Worm (Caenorhabditis elegans) whole organism, L2 larva: ENCODE results near the gene xpf-1.
A peak's percentile ranks its signal among the peaks of the same experiment; 100 is the strongest.

Experiments
- C34F6.9 ChIP-seq: fragments of 150-350 bp; optimal IDR thresholded peaks from 2 replicates; lab custom pipeline; 2014; ENCODE audit warnings: missing biosample characterization, missing genetic modification characterization
- F13H6.1 ChIP-seq: sonication (generic microtip); optimal IDR thresholded peaks from 2 replicates; lab custom pipeline; 2016; ENCODE audit warnings: missing genetic modification characterization, missing compliant biosample characterization
- R02D3.7 ChIP-seq: fragments of 150-350 bp; optimal IDR thresholded peaks from 2 replicates; lab custom pipeline; 2014; ENCODE audit warnings: missing biosample characterization, missing genetic modification characterization
- Y55F3AM.14 ChIP-seq: fragments of 200-800 bp; sonication (Bioruptor generic); optimal IDR thresholded peaks from 2 replicates; lab custom pipeline; 2018; ENCODE audit warnings: mild to moderate bottlenecking, missing genetic modification characterization, missing compliant biosample characterization
- ZK546.5 ChIP-seq: sonication (generic microtip); optimal IDR thresholded peaks from 2 replicates; lab custom pipeline; 2017; ENCODE audit warnings: missing biosample characterization, missing genetic modification characterization
- alr-1 ChIP-seq: fragments of 150-350 bp; optimal IDR thresholded peaks from 2 replicates; lab custom pipeline; 2014; ENCODE audit warnings: missing biosample characterization, missing genetic modification characterization
- aly-2 ChIP-seq: fragments of 150-350 bp; optimal IDR thresholded peaks from 2 replicates; lab custom pipeline; 2014; ENCODE audit warnings: missing biosample characterization, missing genetic modification characterization
- ama-1 ChIP-seq: fragments of 150-350 bp; optimal IDR thresholded peaks from 2 replicates; lab custom pipeline; 2018; ENCODE audit warnings: inconsistent platforms
- blmp-1 ChIP-seq: sonication (generic microtip); optimal IDR thresholded peaks from 2 replicates; lab custom pipeline; 2017; ENCODE audit warnings: missing genetic modification characterization, mild to moderate bottlenecking, missing compliant biosample characterization, antibody characterized with exemption, moderate library complexity; ENCODE audit not compliant: insufficient read depth
- ceh-16 ChIP-seq: fragments of 150-350 bp; optimal IDR thresholded peaks from 2 replicates; lab custom pipeline; 2014; ENCODE audit warnings: missing biosample characterization, missing genetic modification characterization
- ceh-82 ChIP-seq: fragments of 150-350 bp; optimal IDR thresholded peaks from 2 replicates; lab custom pipeline; 2014; ENCODE audit warnings: missing biosample characterization, missing genetic modification characterization
- crh-2 ChIP-seq: sonication (generic microtip); optimal IDR thresholded peaks from 2 replicates; lab custom pipeline; 2017; ENCODE audit warnings: missing biosample characterization, missing genetic modification characterization
- egl-27 ChIP-seq: sonication (generic microtip); optimal IDR thresholded peaks from 3 replicates; lab custom pipeline; 2017; ENCODE audit warnings: missing biosample characterization, missing genetic modification reagents, missing genetic modification characterization
- elt-1 ChIP-seq: fragments of 150-350 bp; optimal IDR thresholded peaks from 2 replicates; lab custom pipeline; 2014; ENCODE audit warnings: missing biosample characterization, missing genetic modification characterization
- fos-1 ChIP-seq: fragments of 150-350 bp; optimal IDR thresholded peaks from 2 replicates; lab custom pipeline; 2014; ENCODE audit warnings: missing biosample characterization, missing genetic modification characterization
- gmeb-1 ChIP-seq: fragments of 150-350 bp; optimal IDR thresholded peaks from 2 replicates; lab custom pipeline; 2014; ENCODE audit warnings: missing biosample characterization, missing genetic modification characterization
- lin-11 ChIP-seq: fragments of 150-350 bp; sonication (generic microtip); optimal IDR thresholded peaks from 2 replicates; lab custom pipeline; 2014; ENCODE audit warnings: missing biosample characterization, missing genetic modification characterization, inconsistent platforms, mixed read lengths
- lin-13 ChIP-seq: fragments of 150-350 bp; optimal IDR thresholded peaks from 2 replicates; lab custom pipeline; 2014; ENCODE audit warnings: missing biosample characterization, missing genetic modification reagents, missing genetic modification characterization
- lin-39 ChIP-seq: fragments of 150-350 bp; optimal IDR thresholded peaks from 2 replicates; lab custom pipeline; 2014; ENCODE audit warnings: missing biosample characterization, missing genetic modification reagents, missing genetic modification characterization
- lsy-2 ChIP-seq, 2 experiments: fragments of 150-350 bp in 1 of 2; sonication (generic microtip) in 1 of 2; optimal IDR thresholded peaks; 2 replicates each; lab custom pipeline; 2014 to 2017; ENCODE audit warnings: missing biosample characterization in 2 of 2, missing genetic modification characterization in 2 of 2
- mab-5 ChIP-seq: fragments of 150-350 bp; optimal IDR thresholded peaks from 2 replicates; lab custom pipeline; 2014; ENCODE audit warnings: missing biosample characterization, missing genetic modification characterization
- mbf-1 ChIP-seq: sonication (generic microtip); optimal IDR thresholded peaks from 2 replicates; lab custom pipeline; 2017; ENCODE audit warnings: missing biosample characterization, missing genetic modification characterization
- mdl-1 ChIP-seq, 2 experiments: fragments of 150-350 bp in 1 of 2; sonication (generic microtip) in 1 of 2; optimal IDR thresholded peaks; 2 replicates each; lab custom pipeline; 2017; ENCODE audit warnings: missing biosample characterization in 2 of 2, missing genetic modification characterization in 2 of 2
- nhr-10 ChIP-seq: sonication (generic microtip); optimal IDR thresholded peaks from 2 replicates; lab custom pipeline; 2017; ENCODE audit warnings: missing biosample characterization, missing genetic modification characterization
- nhr-11 ChIP-seq: fragments of 150-350 bp; optimal IDR thresholded peaks from 2 replicates; lab custom pipeline; 2014; ENCODE audit warnings: missing biosample characterization, missing genetic modification characterization
- nhr-12 ChIP-seq: fragments of 150-350 bp; optimal IDR thresholded peaks from 2 replicates; lab custom pipeline; 2014; ENCODE audit warnings: missing biosample characterization, missing genetic modification characterization
- nhr-129 ChIP-seq: fragments of 150-350 bp; optimal IDR thresholded peaks from 2 replicates; lab custom pipeline; 2014; ENCODE audit warnings: missing biosample characterization, missing genetic modification characterization
- nhr-21 ChIP-seq: fragments of 150-350 bp; optimal IDR thresholded peaks from 2 replicates; lab custom pipeline; 2014; ENCODE audit warnings: missing biosample characterization, missing genetic modification characterization
- nhr-23 ChIP-seq: fragments of 150-350 bp; optimal IDR thresholded peaks from 2 replicates; lab custom pipeline; 2014; ENCODE audit warnings: missing biosample characterization, missing genetic modification reagents, missing genetic modification characterization
- nhr-237 ChIP-seq: fragments of 150-350 bp; optimal IDR thresholded peaks from 2 replicates; lab custom pipeline; 2014; ENCODE audit warnings: missing biosample characterization, missing genetic modification characterization
- nhr-25 ChIP-seq: fragments of 150-350 bp; sonication (generic microtip); optimal IDR thresholded peaks from 3 replicates; lab custom pipeline; 2014; ENCODE audit warnings: missing biosample characterization, missing genetic modification characterization
- nhr-6 ChIP-seq: fragments of 150-350 bp; optimal IDR thresholded peaks from 2 replicates; lab custom pipeline; 2014; ENCODE audit warnings: missing biosample characterization, missing genetic modification characterization
- nhr-77 ChIP-seq: fragments of 150-350 bp; optimal IDR thresholded peaks from 2 replicates; lab custom pipeline; 2014; ENCODE audit warnings: missing biosample characterization, missing genetic modification characterization
- sem-4 ChIP-seq: fragments of 150-350 bp; optimal IDR thresholded peaks from 2 replicates; lab custom pipeline; 2014; ENCODE audit warnings: missing biosample characterization, missing genetic modification reagents, missing genetic modification characterization
- skn-1 ChIP-seq: sonication (generic microtip); optimal IDR thresholded peaks from 2 replicates; lab custom pipeline; 2017; ENCODE audit warnings: missing biosample characterization, missing genetic modification characterization
- sma-3 ChIP-seq: sonication (generic microtip); optimal IDR thresholded peaks from 2 replicates; lab custom pipeline; 2016; ENCODE audit warnings: missing genetic modification reagents, missing genetic modification characterization, missing compliant biosample characterization
- sma-9 ChIP-seq, 2 experiments: fragments of 150-350 bp in 1 of 2; sonication (generic microtip) in 1 of 2; optimal IDR thresholded peaks; 2 replicates each; lab custom pipeline; 2014 to 2016; ENCODE audit warnings: missing genetic modification characterization in 2 of 2, mild to moderate bottlenecking in 1 of 2, missing biosample characterization in 1 of 2, missing compliant biosample characterization in 1 of 2, missing genetic modification reagents in 1 of 2, moderate library complexity in 1 of 2
- snpc-4 ChIP-seq: fragments of 150-350 bp; optimal IDR thresholded peaks from 2 replicates; lab custom pipeline; 2014; ENCODE audit warnings: missing biosample characterization, missing genetic modification characterization
- unc-39 ChIP-seq: fragments of 150-350 bp; optimal IDR thresholded peaks from 2 replicates; lab custom pipeline; 2014; ENCODE audit warnings: missing biosample characterization, missing genetic modification characterization
- unc-55 ChIP-seq: fragments of 150-350 bp; sonication (generic microtip); optimal IDR thresholded peaks from 3 replicates; lab custom pipeline; 2014; ENCODE audit warnings: missing biosample characterization, missing genetic modification reagents, missing genetic modification characterization
- zag-1 ChIP-seq: fragments of 150-350 bp; optimal IDR thresholded peaks from 2 replicates; lab custom pipeline; 2014; ENCODE audit warnings: missing biosample characterization, missing genetic modification characterization
- ztf-1 ChIP-seq: fragments of 200-800 bp; sonication (Bioruptor generic); conservative IDR thresholded peaks from 2 replicates; pipeline ENCODE4 v1.3.6; 2022; ENCODE audit warnings: missing genetic modification characterization, missing compliant biosample characterization
- ztf-4 ChIP-seq: fragments of 150-350 bp; optimal IDR thresholded peaks from 2 replicates; lab custom pipeline; 2014; ENCODE audit warnings: missing biosample characterization, missing genetic modification characterization

Gene xpf-1

ce11 chrII:11731174-11731724 lies 35.3 kb downstream of the xpf-1 start:
- TF ChIP-seq mab-5 (tag; lab: Kevin White, UChicago) (no peak), nhr-23 (tag; lab: Kevin White, UChicago) (no peak), lin-13 (GFP tag; lab: Kevin White, UChicago) (peak; percentile 49), skn-1 (tag; lab: Kevin White, UChicago) (no peak), aly-2 (tag; lab: Kevin White, UChicago) (no peak), lin-39 (tag; lab: Kevin White, UChicago) (no peak), nhr-25 (no peak), unc-55 (GFP tag; lab: Kevin White, UChicago) (no peak), ZK546.5 (tag; lab: Kevin White, UChicago) (no peak), crh-2 (tag; lab: Kevin White, UChicago) (peak; percentile 46), F13H6.1 (tag; lab: Kevin White, UChicago) (peak; percentile 26), lsy-2 (tag; optimal IDR thresholded peaks at IDR 0.05; lab: Kevin White, UChicago) (peak in 1 of 2 experiments; percentile 16), sma-3 (GFP tag; lab: Kevin White, UChicago) (peak; percentile 7), nhr-21 (peak; percentile 1), nhr-129 (tag; lab: Kevin White, UChicago) (peak; percentile 52)
- TF ChIP-seq, all 48 proteins: peak for 7

DNA sequence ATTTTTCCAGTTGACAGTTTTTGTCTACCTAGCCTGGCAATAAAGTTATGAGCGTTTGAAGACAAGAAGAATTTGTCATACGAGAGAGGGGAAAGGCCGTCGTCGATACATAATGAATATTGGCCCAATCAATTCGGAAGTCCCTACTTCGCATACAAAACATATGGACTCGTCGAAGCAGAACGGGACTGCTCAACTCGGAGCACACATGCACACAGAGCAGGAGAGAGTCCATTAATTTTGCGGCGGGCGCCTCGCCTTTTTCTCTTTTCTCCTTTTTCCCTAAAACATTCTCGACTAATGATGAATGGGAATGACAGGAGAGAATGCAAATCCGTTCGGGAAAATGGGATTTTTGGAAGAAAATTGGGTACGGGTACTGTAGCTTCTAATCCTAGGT lies 36.5 kb downstream of the xpf-1 start, which contains the start of gene F13D12.8:
F13D12.8 (minus strand) TSS at position 82 of the 400 bp plus-strand sequence.
- no peak for TF ChIP-seq F13H6.1 (tag; lab: Kevin White, UChicago)
- peak; percentile 37 for TF ChIP-seq snpc-4 (tag; lab: Kevin White, UChicago)
- TF ChIP-seq unc-55 (GFP tag; lab: Kevin White, UChicago): peak; percentile 1
- TF ChIP-seq ztf-1 (GFP tag; lab: Robert Waterston, UW): no peak
- TF ChIP-seq lin-11 (tag; lab: Kevin White, UChicago): no peak
- no peak for TF ChIP-seq skn-1 (tag; lab: Kevin White, UChicago)
- peak in 1 of 2 experiments; percentile 1 for TF ChIP-seq lsy-2 (tag; optimal IDR thresholded peaks at IDR 0.05; lab: Kevin White, UChicago)

- TF ChIP-seq elt-1 (tag; lab: Kevin White, UChicago) (peak; percentile 11), F13H6.1 (tag; lab: Kevin White, UChicago) (no peak)
Measured at ce11 chrII:11733850-11734249, 37.9 kb downstream of the xpf-1 start.

- TF ChIP-seq nhr-237 (tag; lab: Kevin White, UChicago) (no peak), zag-1 (no peak), lsy-2 (tag; optimal IDR thresholded peaks at IDR 0.05; lab: Kevin White, UChicago) (peak in 1 of 2 experiments; percentile 46), C34F6.9 (tag; lab: Kevin White, UChicago) (no peak), nhr-10 (tag; lab: Kevin White, UChicago) (no peak), crh-2 (tag; lab: Kevin White, UChicago) (no peak), sem-4 (tag; lab: Kevin White, UChicago) (no peak), elt-1 (tag; lab: Kevin White, UChicago) (no peak), nhr-25 (peak; percentile 83), sma-9 (GFP tag; optimal IDR thresholded peaks at IDR 0.05; lab: Kevin White, UChicago) (peak; percentile 54), sma-9 (tag; optimal IDR thresholded peaks at IDR 0.05; lab: Kevin White, UChicago) (no peak), unc-39 (tag; lab: Kevin White, UChicago) (no peak), mdl-1 (tag; optimal IDR thresholded peaks at IDR 0.05; lab: Kevin White, UChicago) (no peak), F13H6.1 (tag; lab: Kevin White, UChicago) (peak; percentile 38), ceh-16 (tag; lab: Kevin White, UChicago) (no peak), sma-3 (GFP tag; lab: Kevin White, UChicago) (peak; percentile 68), Y55F3AM.14 (GFP tag; lab: Kevin White, UChicago) (no peak), fos-1 (tag; lab: Kevin White, UChicago) (peak; percentile 57), ztf-4 (tag; lab: Kevin White, UChicago) (no peak), gmeb-1 (tag; lab: Kevin White, UChicago) (peak; percentile 27), alr-1 (tag; lab: Kevin White, UChicago) (no peak), nhr-77 (tag; lab: Kevin White, UChicago) (no peak), mbf-1 (tag; lab: Kevin White, UChicago) (no peak), ceh-82 (tag; lab: Kevin White, UChicago) (no peak), nhr-12 (no peak), nhr-129 (tag; lab: Kevin White, UChicago) (peak; percentile 52), nhr-11 (tag; lab: Kevin White, UChicago) (no peak), mab-5 (tag; lab: Kevin White, UChicago) (no peak), nhr-6 (tag; lab: Kevin White, UChicago) (peak; percentile 12), nhr-21 (peak; percentile 71), ama-1 (no peak), R02D3.7 (no peak), lin-11 (tag; lab: Kevin White, UChicago) (no peak), egl-27 (no peak), lin-39 (tag; lab: Kevin White, UChicago) (no peak), blmp-1 (peak; percentile 74), skn-1 (tag; lab: Kevin White, UChicago) (no peak)
Measured at ce11 chrII:11737347-11737746, 41.4 kb downstream of the xpf-1 start.
